Worm (Caenorhabditis elegans) whole organism, early embryonic: ENCODE results near the gene ZK673.4.
"Not testable (repeated sequence)": the region's sequence is repeated elsewhere in the genome, so short reads cannot be mapped to it uniquely, and the experiment has no call there.

ENCODE experiments used
- B0310.2 ChIP-seq: sonication (generic microtip); optimal IDR thresholded peaks from 2 replicates; lab custom pipeline; 2016; ENCODE audit warnings: mild to moderate bottlenecking, missing genetic modification characterization, missing compliant biosample characterization
- F13C5.2 ChIP-seq: sonication (generic microtip); optimal IDR thresholded peaks from 2 replicates; lab custom pipeline; 2017; ENCODE audit warnings: mild to moderate bottlenecking, missing genetic modification characterization, inconsistent platforms, missing compliant biosample characterization
- aly-1 ChIP-seq: sonication (generic microtip); optimal IDR thresholded peaks from 2 replicates; lab custom pipeline; 2016; ENCODE audit warnings: missing genetic modification characterization, missing compliant biosample characterization
- ama-1 ChIP-seq: fragments of 150-350 bp; optimal IDR thresholded peaks from 2 replicates; lab custom pipeline; 2014
- ceh-13 ChIP-seq: fragments of 200-800 bp; sonication (Bioruptor generic); optimal IDR thresholded peaks from 2 replicates; lab custom pipeline; 2018; ENCODE audit warnings: mild to moderate bottlenecking, missing genetic modification characterization, missing compliant biosample characterization
- ceh-36 ChIP-seq: sonication (generic microtip); optimal IDR thresholded peaks from 2 replicates; lab custom pipeline; 2016; ENCODE audit warnings: missing genetic modification characterization, inconsistent platforms, missing compliant biosample characterization
- ets-7 ChIP-seq: sonication (generic microtip); optimal IDR thresholded peaks from 2 replicates; lab custom pipeline; 2016; ENCODE audit warnings: missing genotype, missing genetic modification characterization, missing compliant biosample characterization
- flt-1 ChIP-seq: fragments of 200-800 bp; sonication (Bioruptor generic); IDR thresholded peaks from 2 replicates; pipeline ENCODE4 v1.3.6; 2022; ENCODE audit warnings: missing genetic modification characterization, missing compliant biosample characterization
- hmbx-1 ChIP-seq: sonication (generic microtip); optimal IDR thresholded peaks from 2 replicates; lab custom pipeline; 2016; ENCODE audit warnings: mild to moderate bottlenecking, missing genetic modification characterization, missing compliant biosample characterization
- hmg-4 ChIP-seq: fragments of 200-800 bp; sonication (Bioruptor generic); optimal IDR thresholded peaks from 2 replicates; lab custom pipeline; 2018; ENCODE audit warnings: mild to moderate bottlenecking, missing genetic modification characterization, missing compliant biosample characterization
- hnd-1 ChIP-seq: sonication (generic microtip); optimal IDR thresholded peaks from 2 replicates; lab custom pipeline; 2016; ENCODE audit warnings: missing genetic modification characterization, missing compliant biosample characterization
- pes-1 ChIP-seq: fragments of 200-800 bp; sonication (Bioruptor generic); IDR thresholded peaks from 2 replicates; pipeline ENCODE4 v1.3.6; 2022; ENCODE audit warnings: missing genetic modification reagents, missing genetic modification characterization, missing compliant biosample characterization
- scrt-1 ChIP-seq: fragments of 200-800 bp; sonication (Bioruptor generic); IDR thresholded peaks from 2 replicates; pipeline ENCODE4 v1.3.6; 2022; ENCODE audit warnings: missing genetic modification characterization, missing compliant biosample characterization
- sea-1 ChIP-seq: fragments of 200-800 bp; sonication (Bioruptor generic); conservative IDR thresholded peaks from 2 replicates; pipeline ENCODE4 v1.3.6; 2022; ENCODE audit warnings: missing genetic modification characterization, missing compliant biosample characterization
- tbx-11 ChIP-seq: fragments of 200-800 bp; sonication (Bioruptor generic); IDR thresholded peaks from 2 replicates; pipeline ENCODE4 v1.3.6; 2022; ENCODE audit warnings: missing genetic modification characterization, missing compliant biosample characterization
- tbx-37 ChIP-seq: fragments of 200-800 bp; sonication (Bioruptor generic); conservative IDR thresholded peaks from 2 replicates; pipeline ENCODE4 v1.3.6; 2022; ENCODE audit warnings: missing genetic modification reagents, missing genetic modification characterization, missing compliant biosample characterization
- tra-4 ChIP-seq: sonication (generic microtip); optimal IDR thresholded peaks from 2 replicates; lab custom pipeline; 2017; ENCODE audit warnings: missing genetic modification characterization, missing compliant biosample characterization

Gene ZK673.4

ce11 chrII:10452620-10453019 lies at the start of gene ZK673.4:
TSS of gene ZK673.4 (plus strand) at chrII:10452920.
- no peak for TF ChIP-seq hmg-4

ce11 chrII:10402991-10403390 lies 49.7 kb upstream of the ZK673.4 start:
- TF ChIP-seq ceh-13: no peak
- no peak for TF ChIP-seq hmbx-1 (tag; lab: Kevin White, UChicago)
- TF ChIP-seq pes-1: no peak
- no peak for TF ChIP-seq tbx-37 (GFP tag; lab: Robert Waterston, UW)
- no peak for TF ChIP-seq sea-1

ce11 chrII:10410989-10411388 lies 41.7 kb upstream of the ZK673.4 start, which contains the start of gene E04D5.5:
TSS of gene E04D5.5 (plus strand) at chrII:10411289.
- TF ChIP-seq pes-1 (no peak), tbx-37 (GFP tag; lab: Robert Waterston, UW) (no peak), scrt-1 (no peak), ama-1 (lab: Kevin White, UChicago) (no peak), hnd-1 (no peak)

DNA sequence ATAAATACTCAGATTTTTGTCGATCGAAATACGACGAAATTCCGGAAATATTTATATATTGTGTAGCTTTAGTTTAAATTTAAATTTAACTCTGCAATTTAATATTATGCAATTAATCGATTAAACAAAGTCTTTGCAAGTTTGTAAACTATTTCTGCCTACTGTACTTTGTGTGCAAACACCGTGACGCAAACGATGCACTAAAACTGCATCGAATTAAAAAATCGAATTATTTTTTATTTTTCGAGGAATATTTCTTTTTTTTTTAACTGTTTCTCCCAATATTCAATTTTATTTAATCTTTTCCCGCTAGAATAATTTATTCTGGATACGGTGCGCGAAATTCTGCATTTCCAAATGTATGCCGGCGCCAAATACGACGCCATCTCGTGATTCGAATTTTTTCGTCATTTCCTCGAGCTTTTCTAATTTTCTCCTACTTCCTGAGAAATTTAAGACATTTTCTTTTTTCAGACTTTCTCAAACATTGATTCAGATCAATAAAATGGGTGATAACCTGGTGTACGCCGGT lies 36.3 kb upstream of the ZK673.4 start, which contains the start of gene eif-2A:
Gene eif-2A, plus strand, starts transcription at position 469 of the 532 bp plus-strand sequence.
- TF ChIP-seq tbx-37 (GFP tag; lab: Robert Waterston, UW): no peak
- TF ChIP-seq ama-1 (lab: Kevin White, UChicago): no peak
- TF ChIP-seq scrt-1: no peak
- no peak for TF ChIP-seq hmbx-1 (tag; lab: Kevin White, UChicago)
- TF ChIP-seq flt-1: no peak
- TF ChIP-seq tbx-11 (GFP tag; lab: Robert Waterston, UW): no peak
- no peak for TF ChIP-seq tra-4 (tag; lab: Kevin White, UChicago)
- TF ChIP-seq sea-1: no peak
- no peak for TF ChIP-seq ceh-36 (tag; lab: Kevin White, UChicago)

ce11 chrII:10421941-10422340 lies 30.8 kb upstream of the ZK673.4 start, which contains the start of gene frpr-21:
TSS of gene frpr-21 (minus strand) at chrII:10422041.
- TF ChIP-seq pes-1 (no peak), tra-4 (tag; lab: Kevin White, UChicago) (no peak)

ce11 chrII:10435836-10436235 lies 16.9 kb upstream of the ZK673.4 start, which contains the start of gene cut-4:
TSS of gene cut-4 (plus strand) at chrII:10436136.
- no peak for TF ChIP-seq tbx-11 (GFP tag; lab: Robert Waterston, UW)
- TF ChIP-seq ama-1 (lab: Kevin White, UChicago): no peak
- TF ChIP-seq tra-4 (tag; lab: Kevin White, UChicago): no peak
- no peak for TF ChIP-seq pes-1
- TF ChIP-seq hnd-1: no peak
- TF ChIP-seq B0310.2 (tag; lab: Kevin White, UChicago): no peak
- TF ChIP-seq F13C5.2 (tag; lab: Kevin White, UChicago): no peak
- no peak for TF ChIP-seq flt-1
- TF ChIP-seq sea-1: no peak
- no peak for TF ChIP-seq scrt-1
- TF ChIP-seq aly-1: no peak
- no peak for TF ChIP-seq ceh-36 (tag; lab: Kevin White, UChicago)
- no peak for TF ChIP-seq hmbx-1 (tag; lab: Kevin White, UChicago)
- TF ChIP-seq ceh-13: no peak
- no peak for TF ChIP-seq ets-7 (tag; lab: Kevin White, UChicago)
- no peak for TF ChIP-seq hmg-4
- no peak for TF ChIP-seq tbx-37 (GFP tag; lab: Robert Waterston, UW)

DNA sequence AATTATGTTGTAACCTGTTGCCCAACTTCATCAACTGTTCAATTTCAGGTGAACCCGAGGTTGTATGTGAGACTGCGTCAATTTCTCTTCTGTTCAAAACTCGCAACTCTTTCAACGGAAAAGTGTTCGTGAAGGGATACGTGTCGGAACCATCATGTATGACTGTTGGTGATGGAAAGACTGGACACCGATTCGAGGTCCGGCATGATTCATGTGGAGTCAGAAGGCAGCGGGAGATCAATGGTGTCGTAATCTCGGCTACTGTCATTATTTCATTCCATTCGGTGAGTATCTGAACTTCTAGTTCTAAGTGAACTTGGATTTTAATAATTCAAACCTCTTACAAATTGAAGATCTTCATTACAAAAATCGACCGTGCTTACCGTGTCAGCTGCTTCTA lies 14.9 kb upstream of the ZK673.4 start:
- TF ChIP-seq ama-1 (lab: Kevin White, UChicago) (no peak), tbx-11 (GFP tag; lab: Robert Waterston, UW) (no peak)

- no peak for TF ChIP-seq tbx-11 (GFP tag; lab: Robert Waterston, UW)
These were observed 12.7 kb upstream of the ZK673.4 start, which contains the start of gene E04D5.4 for ce11 chrII:10439976-10440375. TSS of gene E04D5.4 (plus strand) at chrII:10440276.

DNA sequence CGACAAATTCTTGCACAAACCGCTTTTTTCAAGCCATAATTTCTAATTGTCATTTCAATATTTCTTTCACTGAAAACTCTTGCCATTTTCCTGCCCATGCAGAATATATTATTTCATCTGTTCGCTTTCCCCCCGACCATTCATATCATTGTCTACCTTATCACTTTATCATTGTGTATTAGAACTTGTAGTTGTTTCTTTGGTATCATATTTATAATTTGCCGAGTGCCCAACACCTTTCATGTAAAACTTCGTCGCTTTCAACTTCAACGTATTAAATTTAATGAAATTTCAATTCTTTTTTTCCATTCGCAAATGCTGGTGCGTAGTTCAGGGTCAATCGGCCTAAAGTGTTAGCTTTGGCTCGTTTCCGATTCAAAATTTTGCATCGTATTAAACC lies 9.9 kb upstream of the ZK673.4 start, which contains the start of gene ZK673.1:
Gene ZK673.1, plus strand, starts transcription at position 301 of the 400 bp plus-strand sequence.
- not testable (repeated sequence) for TF ChIP-seq ama-1 (lab: Kevin White, UChicago); ceh-36 (tag; lab: Kevin White, UChicago); pes-1

DNA sequence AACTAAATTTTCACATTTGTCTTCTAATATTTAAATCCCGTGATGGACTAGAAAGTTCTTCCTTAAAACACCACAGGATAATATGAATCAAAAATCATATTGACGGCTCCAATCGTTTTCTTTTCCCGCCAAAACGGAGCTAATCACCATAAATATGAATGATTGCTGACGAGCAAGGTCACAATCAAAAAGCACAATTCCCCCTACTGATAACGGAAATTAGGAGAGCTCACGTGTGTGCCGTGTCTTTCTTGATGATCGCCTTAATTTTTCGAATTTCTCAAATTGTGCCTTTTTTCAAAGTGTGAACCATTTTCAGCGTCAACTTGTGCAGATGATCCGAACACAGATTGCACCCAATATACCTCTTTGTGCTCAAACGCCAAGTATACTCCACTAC lies 8.8 kb upstream of the ZK673.4 start:
- no peak for TF ChIP-seq ets-7 (tag; lab: Kevin White, UChicago)
- no peak for TF ChIP-seq ceh-36 (tag; lab: Kevin White, UChicago)
- no peak for TF ChIP-seq tbx-11 (GFP tag; lab: Robert Waterston, UW)
- TF ChIP-seq F13C5.2 (tag; lab: Kevin White, UChicago): no peak
- TF ChIP-seq tbx-37 (GFP tag; lab: Robert Waterston, UW): no peak
- TF ChIP-seq hnd-1: no peak
- TF ChIP-seq aly-1: no peak
- TF ChIP-seq ceh-13: no peak
